Worm (Caenorhabditis elegans) whole organism, L4/young adult: ENCODE data around the gene hlh-17.

Source experiments
- W03F9.2 ChIP-seq: fragments of 150-350 bp; optimal IDR thresholded peaks from 2 replicates; lab custom pipeline; 2014; ENCODE audit warnings: missing biosample characterization, missing genetic modification characterization
- dao-5 ChIP-seq: sonication (generic microtip); optimal IDR thresholded peaks from 2 replicates; lab custom pipeline; 2016; ENCODE audit warnings: missing genotype, missing genetic modification characterization, moderate library complexity, missing compliant biosample characterization
- him-1 ChIP-seq: sonication (generic microtip); optimal IDR thresholded peaks from 2 replicates; lab custom pipeline; 2016; ENCODE audit warnings: missing genotype, missing genetic modification reagents, missing genetic modification characterization, missing compliant biosample characterization

ce11 chrIV:16210913-16211312 is 43.7 kb upstream of the hlh-17 start, which contains the start of gene H25K10.2:
- TF ChIP-seq W03F9.2 (tag; lab: Kevin White, UChicago) (no peak), dao-5 (no peak), him-1 (no peak)
